Fruit fly (Drosophila melanogaster) whole organism: Measurements from ENCODE around the gene Efhc1.1.

Experiments used
- CG8478 ChIP-seq: fragments of >200 bp; optimal IDR thresholded peaks from 2 replicates; lab custom pipeline; 2018; ENCODE audit warnings: inconsistent platforms
- Dll ChIP-seq: fragments of >200 bp; optimal IDR thresholded peaks from 2 replicates; lab custom pipeline; 2017
- EcR ChIP-seq, 2 experiments: fragments of >200 bp; optimal IDR thresholded peaks; 2 replicates each; lab custom pipeline; 2017; ENCODE audit warnings: missing biosample characterization in 2 of 2, missing genetic modification characterization in 2 of 2, missing genetic modification reagents in 2 of 2
- pan ChIP-seq: fragments of >200 bp; optimal IDR thresholded peaks from 2 replicates; lab custom pipeline; 2017
- psq ChIP-seq: fragments of >200 bp; optimal IDR thresholded peaks from 2 replicates; lab custom pipeline; 2017
- usp ChIP-seq: fragments of >200 bp; optimal IDR thresholded peaks from 2 replicates; lab custom pipeline; 2017; ENCODE audit warnings: missing biosample characterization, missing genetic modification characterization, mixed read lengths

The Efhc1.1 gene

dm6 chrX:15772663-15773062 lies 10.8 kb downstream of the Efhc1.1 start, which contains the start of gene CG43672:
TSS of gene CG43672 (plus strand) at chrX:15772963.
- TF ChIP-seq usp (GFP tag; lab: Kevin White, UChicago) = no peak
- TF ChIP-seq pan (lab: Kevin White, UChicago) = no peak
- no peak for TF ChIP-seq psq (lab: Kevin White, UChicago)
- TF ChIP-seq Dll (lab: Kevin White, UChicago) = no peak
- TF ChIP-seq EcR (GFP tag; optimal IDR thresholded peaks at IDR 0.05; lab: Kevin White, UChicago) = no peak
- TF ChIP-seq CG8478 (lab: Kevin White, UChicago) = no peak

DNA sequence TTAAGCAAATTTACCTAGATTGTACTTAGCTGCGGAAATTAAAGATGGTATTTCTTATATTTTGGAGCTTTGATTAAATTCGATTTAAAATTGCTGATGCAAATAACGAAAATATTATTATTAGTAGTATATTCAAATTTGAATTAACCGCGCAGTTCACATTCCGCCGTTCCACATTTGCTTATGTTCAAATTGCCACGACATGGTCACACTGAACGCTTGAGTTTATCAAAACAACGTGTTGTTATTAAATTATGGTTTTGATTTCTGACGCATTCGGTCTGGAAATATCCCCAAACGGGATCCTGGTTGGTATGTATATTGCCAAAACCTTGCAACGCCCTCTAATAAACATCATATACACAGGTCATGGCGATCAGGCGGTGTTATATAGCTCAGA lies 14.1 kb downstream of the Efhc1.1 start, which contains the start of gene CG33172:
Gene CG33172, plus strand, starts transcription at position 208 of the 400 bp plus-strand sequence.
- no peak for TF ChIP-seq pan (lab: Kevin White, UChicago)

DNA sequence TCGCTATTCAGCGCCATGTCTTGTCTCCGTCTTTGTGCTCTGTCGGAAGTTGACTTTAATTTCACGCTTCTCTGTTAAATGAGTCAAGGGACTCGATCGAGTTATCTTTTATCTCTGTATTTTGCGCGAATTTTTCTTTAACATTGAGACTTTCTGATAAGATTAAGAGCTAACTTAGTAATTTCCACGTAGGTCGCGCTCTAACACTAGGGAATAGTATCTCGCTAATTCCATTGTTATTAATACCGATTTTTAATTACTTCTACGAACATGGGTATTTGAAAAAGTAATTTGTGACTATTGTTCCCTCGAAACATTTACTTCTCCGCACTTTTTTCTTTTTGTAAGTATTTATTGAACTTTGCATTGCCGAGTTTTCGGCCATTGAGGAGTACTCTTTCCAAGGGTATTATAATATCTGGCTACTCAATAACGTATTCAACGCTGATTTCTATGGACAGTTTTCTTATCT lies 17.1 kb downstream of the Efhc1.1 start, which contains the start of gene CG8952:
Gene CG8952, minus strand, starts transcription at position 51 of the 472 bp plus-strand sequence.
- TF ChIP-seq pan (lab: Kevin White, UChicago) (no peak), Dll (lab: Kevin White, UChicago) (no peak), EcR (GFP tag; optimal IDR thresholded peaks at IDR 0.05; lab: Kevin White, UChicago) (no peak), CG8478 (lab: Kevin White, UChicago) (no peak), psq (lab: Kevin White, UChicago) (no peak), usp (GFP tag; lab: Kevin White, UChicago) (no peak)

DNA sequence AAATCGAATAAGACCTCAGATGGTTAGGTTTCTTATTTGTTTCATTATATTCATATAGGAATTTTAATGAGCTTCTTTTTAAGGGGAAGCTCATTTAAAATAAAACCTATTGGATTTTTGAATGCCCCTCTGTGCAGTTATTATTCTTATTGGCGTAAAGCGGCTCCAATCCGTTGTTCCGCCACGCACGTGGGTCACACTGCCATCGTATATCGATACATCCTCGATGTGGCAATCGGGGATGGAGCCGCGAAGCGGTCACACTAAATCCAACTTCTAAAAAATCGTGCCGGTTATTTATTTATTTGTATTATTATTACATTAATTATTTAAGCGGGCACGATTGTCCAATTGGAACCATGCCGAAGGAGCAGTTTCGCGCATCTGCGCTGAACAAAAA lies 20.8 kb downstream of the Efhc1.1 start, which contains the start of gene Polr3A:
Gene Polr3A, plus strand, starts transcription at position 234 of the 400 bp plus-strand sequence.
- TF ChIP-seq CG8478 (lab: Kevin White, UChicago) (no peak), Dll (lab: Kevin White, UChicago) (no peak), usp (GFP tag; lab: Kevin White, UChicago) (no peak), pan (lab: Kevin White, UChicago) (no peak), psq (lab: Kevin White, UChicago) (no peak), EcR (GFP tag; optimal IDR thresholded peaks at IDR 0.05; lab: Kevin White, UChicago) (no peak)

DNA sequence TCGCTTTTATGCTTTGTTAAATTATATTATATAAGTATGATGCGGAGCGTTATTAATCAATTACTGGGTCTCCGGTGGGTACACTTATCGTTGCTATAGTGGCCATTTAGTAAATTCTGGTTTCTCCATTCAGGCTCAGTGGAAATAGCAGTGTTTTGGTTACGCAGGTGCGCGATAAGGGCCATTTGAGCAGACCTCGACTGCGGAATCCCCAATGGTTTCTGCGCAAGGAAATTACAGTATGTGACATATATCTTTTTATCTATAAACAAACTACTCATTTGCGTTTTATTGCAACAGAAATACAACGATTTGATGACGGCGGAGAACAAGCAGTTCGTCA lies 22.2 kb downstream of the Efhc1.1 start:
- TF ChIP-seq EcR (GFP tag; optimal IDR thresholded peaks at IDR 0.05; lab: Kevin White, UChicago) = no peak

DNA sequence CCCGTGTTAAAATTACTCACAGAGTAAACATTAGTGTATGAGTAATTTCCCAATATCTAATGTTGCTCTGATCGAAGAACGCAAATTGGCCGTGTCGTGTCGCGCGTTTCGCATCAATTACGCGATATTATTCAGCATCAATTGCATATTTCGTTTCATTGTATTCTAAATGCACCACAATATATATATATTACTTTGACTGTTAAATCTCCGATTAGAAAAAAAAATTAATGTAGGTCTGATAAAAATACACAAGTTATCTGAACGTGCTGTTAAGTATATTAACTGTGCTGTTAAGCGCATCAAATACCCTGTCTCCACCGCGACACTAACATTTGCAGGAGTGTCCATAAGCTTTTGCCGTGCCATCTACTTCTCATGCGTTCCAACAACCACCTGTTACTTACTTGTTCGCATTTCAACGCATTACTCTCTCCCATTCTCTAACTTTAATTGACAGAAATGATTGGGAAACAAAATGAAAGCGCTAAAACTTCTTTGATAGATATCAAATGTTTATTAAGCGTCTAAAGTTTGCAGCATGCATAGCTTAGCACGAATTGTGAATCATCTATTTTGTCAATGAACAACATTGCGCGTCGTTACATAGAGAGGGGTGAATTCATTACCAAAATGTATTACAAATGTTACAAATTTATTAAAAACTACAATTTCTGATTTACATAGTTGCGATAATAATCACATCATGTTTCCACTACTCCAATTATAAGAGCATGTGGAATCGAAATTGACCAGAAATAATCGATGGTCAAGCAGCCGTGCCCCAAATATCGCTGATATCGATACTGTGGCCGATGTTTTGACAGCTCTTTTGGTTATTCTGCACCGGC lies 22.8 kb downstream of the Efhc1.1 start, which contains the start of the genes Graf and mRpL3:
Gene Graf, minus strand, starts transcription at position 287 of the 851 bp plus-strand sequence.
Gene mRpL3, plus strand, starts transcription at position 802 of the 851 bp plus-strand sequence.
- TF ChIP-seq CG8478 (lab: Kevin White, UChicago) = no peak
- no peak for TF ChIP-seq EcR (GFP tag; optimal IDR thresholded peaks at IDR 0.05; lab: Kevin White, UChicago)
- TF ChIP-seq psq (lab: Kevin White, UChicago) = no peak
- no peak for TF ChIP-seq usp (GFP tag; lab: Kevin White, UChicago)
- no peak for TF ChIP-seq Dll (lab: Kevin White, UChicago)
- TF ChIP-seq pan (lab: Kevin White, UChicago) = no peak

DNA sequence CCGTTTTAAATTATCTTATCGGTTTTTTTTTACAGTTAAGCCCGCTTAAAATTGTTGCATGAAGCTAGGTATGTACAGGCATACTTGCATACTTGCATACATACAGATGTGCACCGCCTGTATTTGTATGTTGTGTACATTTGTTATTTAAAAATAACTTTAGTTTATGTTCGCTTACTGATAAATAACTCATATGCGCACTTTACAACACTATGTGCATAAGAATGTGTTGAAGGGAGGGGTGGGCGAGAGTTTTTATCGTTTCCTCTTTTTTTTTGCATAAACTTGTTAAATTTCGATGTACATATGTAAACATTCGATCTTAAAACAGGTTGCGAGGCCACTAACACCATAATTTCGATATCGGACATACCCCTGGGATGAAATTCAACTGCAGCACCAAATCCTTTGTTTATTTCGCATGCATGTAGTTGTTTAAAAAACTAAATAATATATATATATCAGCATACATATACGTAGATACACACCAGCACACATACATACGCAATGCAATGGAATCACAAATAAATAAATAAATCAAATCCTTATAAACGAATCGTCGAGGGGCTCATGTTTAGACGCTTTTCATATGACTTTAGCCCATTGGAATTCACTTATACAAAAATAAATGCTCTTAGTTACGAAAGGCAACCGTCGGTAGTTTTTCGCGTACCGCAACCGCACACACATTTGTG lies 23.6 kb downstream of the Efhc1.1 start:
- TF ChIP-seq pan (lab: Kevin White, UChicago) (peak; percentile 32), CG8478 (lab: Kevin White, UChicago) (no peak)

- TF ChIP-seq CG8478 (lab: Kevin White, UChicago) (no peak), usp (GFP tag; lab: Kevin White, UChicago) (no peak), pan (lab: Kevin White, UChicago) (no peak), Dll (lab: Kevin White, UChicago) (no peak), EcR (GFP tag; optimal IDR thresholded peaks at IDR 0.05; lab: Kevin White, UChicago) (no peak), psq (lab: Kevin White, UChicago) (no peak)
Observed at dm6 chrX:15758692-15759240, 24.7 kb downstream of the Efhc1.1 start.

dm6 chrX:15756018-15756417 lies 27.5 kb downstream of the Efhc1.1 start, which contains the start of gene CG8260:
TSS of gene CG8260 (plus strand) at chrX:15756318.
- no peak for TF ChIP-seq usp (GFP tag; lab: Kevin White, UChicago)

dm6 chrX:15748945-15749344 lies 34.6 kb downstream of the Efhc1.1 start, which contains the start of gene Mvd:
TSS of gene Mvd (plus strand) at chrX:15749166.
- TF ChIP-seq usp (GFP tag; lab: Kevin White, UChicago) (no peak), CG8478 (lab: Kevin White, UChicago) (no peak), pan (lab: Kevin White, UChicago) (no peak), psq (lab: Kevin White, UChicago) (no peak), EcR (GFP tag; optimal IDR thresholded peaks at IDR 0.05; lab: Kevin White, UChicago) (no peak), Dll (lab: Kevin White, UChicago) (no peak)

DNA sequence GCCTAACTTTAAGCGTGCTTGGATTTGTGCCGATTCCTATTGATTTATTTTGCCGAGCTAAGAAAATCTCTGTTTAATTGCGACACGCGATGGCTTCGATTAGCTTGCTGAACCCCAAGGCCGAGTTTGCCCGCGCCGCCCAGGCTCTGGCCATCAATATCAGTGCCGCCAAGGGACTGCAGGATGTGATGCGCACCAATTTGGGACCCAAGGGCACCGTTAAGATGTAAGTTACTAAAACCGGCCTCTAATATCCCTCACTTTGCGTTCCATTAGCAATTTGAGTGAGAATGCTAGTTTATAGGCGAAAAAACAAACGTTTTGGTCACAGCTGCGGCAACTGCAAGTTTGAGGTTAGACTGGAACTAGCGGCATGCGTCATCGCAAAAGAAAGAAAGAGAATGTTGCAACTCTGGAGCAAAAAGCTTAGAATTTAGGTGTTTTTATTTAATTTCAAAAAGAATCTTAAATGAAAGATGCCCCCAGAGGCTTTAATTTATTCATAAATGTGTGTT lies 36.8 kb downstream of the Efhc1.1 start:
- TF ChIP-seq usp (GFP tag; lab: Kevin White, UChicago) (no peak), EcR (GFP tag; optimal IDR thresholded peaks at IDR 0.05; lab: Kevin White, UChicago) (no peak), pan (lab: Kevin White, UChicago) (no peak), Dll (lab: Kevin White, UChicago) (no peak), psq (lab: Kevin White, UChicago) (no peak), CG8478 (lab: Kevin White, UChicago) (no peak)
